Worm (Caenorhabditis elegans): ENCODE results near the gene dyf-18.

Gene dyf-18

ce11 chrIV:11820067-11820913, 19.3 kb upstream of the dyf-18 start (continued):
- TF ChIP-seq dve-1 (tag; optimal IDR thresholded peaks at IDR 0.05; ENCODE audit: insufficient read depth) (peak; percentile 20), unc-62 (GFP tag; optimal IDR thresholded peaks at IDR 0.05 in 1 of 2) (no peak), unc-62 (tag; optimal IDR thresholded peaks at IDR 0.05) (no peak), mxl-2 (GFP tag; conservative IDR thresholded peaks at IDR 0.05) (no peak), F10B5.3 (tag; optimal IDR thresholded peaks at IDR 0.05) (no peak), snpc-1.2 (GFP tag; IDR thresholded peaks at IDR 0.05) (peak; percentile 61), lsy-2 (tag; optimal IDR thresholded peaks at IDR 0.05) (peak in 1 of 2 experiments; percentile 2), Y48G9A.11 (GFP tag; IDR thresholded peaks at IDR 0.05) (peak; percentile 64)

- TF ChIP-seq mxl-2 (GFP tag; conservative IDR thresholded peaks at IDR 0.05) (no peak), unc-62 (GFP tag; optimal IDR thresholded peaks at IDR 0.05 in 1 of 2) (no peak), unc-62 (tag; optimal IDR thresholded peaks at IDR 0.05) (no peak), tra-1 (GFP tag; IDR thresholded peaks at IDR 0.05) (no peak), unc-39 (tag; optimal IDR thresholded peaks at IDR 0.05) (no peak), nhr-28 (tag; optimal IDR thresholded peaks at IDR 0.05) (peak; percentile 25), ceh-62 (tag; optimal IDR thresholded peaks at IDR 0.05) (no peak), pha-4 (GFP tag; IDR thresholded peaks at IDR 0.05) (no peak), pha-4 (tag; optimal IDR thresholded peaks at IDR 0.05) (no peak), arid-1 (GFP tag; conservative IDR thresholded peaks at IDR 0.05) (no peak), dmd-6 (GFP tag; IDR thresholded peaks at IDR 0.05) (no peak), lin-1 (GFP tag; IDR thresholded peaks at IDR 0.05) (no peak), nhr-11 (tag; optimal IDR thresholded peaks at IDR 0.05) (no peak), daf-16 (GFP tag; optimal IDR thresholded peaks at IDR 0.05) (no peak), daf-16 (tag; optimal IDR thresholded peaks at IDR 0.05) (no peak), ceh-32 (tag; optimal IDR thresholded peaks at IDR 0.05; ENCODE audit: poor library complexity) (no peak), mes-2 (tag; optimal IDR thresholded peaks at IDR 0.05; ENCODE audit: poor library complexity, severe bottlenecking) (no peak), duxl-1 (tag; optimal IDR thresholded peaks at IDR 0.05; ENCODE audit: poor library complexity) (no peak), unc-130 (GFP tag; optimal IDR thresholded peaks at IDR 0.05) (no peak), hlh-30 (tag; optimal IDR thresholded peaks at IDR 0.05; ENCODE audit: insufficient read depth) (peak; percentile 3), mdl-1 (tag; optimal IDR thresholded peaks at IDR 0.05) (peak in 1 of 2 experiments; percentile 49), dpl-1 (GFP tag; optimal IDR thresholded peaks at IDR 0.05) (no peak), nhr-10 (tag; optimal IDR thresholded peaks at IDR 0.05) (no peak), nhr-6 (tag; optimal IDR thresholded peaks at IDR 0.05) (no peak), aha-1 (tag) (peak; percentile 82), lir-3 (tag; optimal IDR thresholded peaks at IDR 0.05) (no peak), daf-8 (GFP tag; IDR thresholded peaks at IDR 0.05) (no peak), nhr-111 (GFP tag; optimal IDR thresholded peaks at IDR 0.05) (no peak), nhr-25 (tag; optimal IDR thresholded peaks at IDR 0.05; ENCODE audit: borderline replicate concordance, insufficient read depth) (no peak), F10B5.3 (tag; optimal IDR thresholded peaks at IDR 0.05) (no peak), R02D3.7 (tag; optimal IDR thresholded peaks at IDR 0.05) (no peak), skn-1 (tag; optimal IDR thresholded peaks at IDR 0.05) (no peak), daf-19 (GFP tag; conservative IDR thresholded peaks at IDR 0.05) (no peak), mxl-3 (GFP tag; optimal IDR thresholded peaks at IDR 0.05) (no peak), daf-12 (tag; optimal IDR thresholded peaks at IDR 0.05) (no peak), attf-4 (tag; optimal IDR thresholded peaks at IDR 0.05) (no peak), nhr-41 (GFP tag; IDR thresholded peaks at IDR 0.05) (no peak), nhr-76 (tag; optimal IDR thresholded peaks at IDR 0.05) (no peak), ama-1 (optimal IDR thresholded peaks at IDR 0.05) (no peak), spr-1 (tag; optimal IDR thresholded peaks at IDR 0.05) (no peak), lin-39 (tag; optimal IDR thresholded peaks at IDR 0.05) (no peak), ceh-44 (GFP tag; IDR thresholded peaks at IDR 0.05) (no peak), hif-1 (tag; optimal IDR thresholded peaks at IDR 0.05) (peak in 1 of 2 experiments; percentile 7), ceh-82 (tag; optimal IDR thresholded peaks at IDR 0.05) (no peak)
Measured at ce11 chrIV:11813901-11814300, 12.9 kb upstream of the dyf-18 start, which contains the start of gene M117.1. M117.1 (plus strand) TSS chrIV:11814247.
